Worm (Caenorhabditis elegans) whole organism, early embryonic: ENCODE results near the gene ZK185.5.

Source experiments
- F13C5.2 ChIP-seq: sonication (generic microtip); optimal IDR thresholded peaks from 2 replicates; lab custom pipeline; 2017; ENCODE audit warnings: mild to moderate bottlenecking, missing genetic modification characterization, inconsistent platforms, missing compliant biosample characterization
- aly-1 ChIP-seq: sonication (generic microtip); optimal IDR thresholded peaks from 2 replicates; lab custom pipeline; 2016; ENCODE audit warnings: missing genetic modification characterization, missing compliant biosample characterization
- ama-1 ChIP-seq: fragments of 150-350 bp; optimal IDR thresholded peaks from 2 replicates; lab custom pipeline; 2014
- ceh-36 ChIP-seq: sonication (generic microtip); optimal IDR thresholded peaks from 2 replicates; lab custom pipeline; 2016; ENCODE audit warnings: missing genetic modification characterization, inconsistent platforms, missing compliant biosample characterization
- flt-1 ChIP-seq: fragments of 200-800 bp; sonication (Bioruptor generic); IDR thresholded peaks from 2 replicates; pipeline ENCODE4 v1.3.6; 2022; ENCODE audit warnings: missing genetic modification characterization, missing compliant biosample characterization
- hmbx-1 ChIP-seq: sonication (generic microtip); optimal IDR thresholded peaks from 2 replicates; lab custom pipeline; 2016; ENCODE audit warnings: mild to moderate bottlenecking, missing genetic modification characterization, missing compliant biosample characterization
- hmg-4 ChIP-seq: fragments of 200-800 bp; sonication (Bioruptor generic); optimal IDR thresholded peaks from 2 replicates; lab custom pipeline; 2018; ENCODE audit warnings: mild to moderate bottlenecking, missing genetic modification characterization, missing compliant biosample characterization
- pes-1 ChIP-seq: fragments of 200-800 bp; sonication (Bioruptor generic); IDR thresholded peaks from 2 replicates; pipeline ENCODE4 v1.3.6; 2022; ENCODE audit warnings: missing genetic modification reagents, missing genetic modification characterization, missing compliant biosample characterization
- scrt-1 ChIP-seq: fragments of 200-800 bp; sonication (Bioruptor generic); IDR thresholded peaks from 2 replicates; pipeline ENCODE4 v1.3.6; 2022; ENCODE audit warnings: missing genetic modification characterization, missing compliant biosample characterization
- tbx-37 ChIP-seq: fragments of 200-800 bp; sonication (Bioruptor generic); conservative IDR thresholded peaks from 2 replicates; pipeline ENCODE4 v1.3.6; 2022; ENCODE audit warnings: missing genetic modification reagents, missing genetic modification characterization, missing compliant biosample characterization
- tra-4 ChIP-seq: sonication (generic microtip); optimal IDR thresholded peaks from 2 replicates; lab custom pipeline; 2017; ENCODE audit warnings: missing genetic modification characterization, missing compliant biosample characterization

ce11 chrIV:4533025-4533424 lies 12.7 kb downstream of the ZK185.5 start, which contains the start of gene ZK185.4:
- TF ChIP-seq scrt-1 (GFP tag; lab: Robert Waterston, UW) (no peak), tbx-37 (GFP tag; lab: Robert Waterston, UW) (no peak), ama-1 (lab: Kevin White, UChicago) (no peak), pes-1 (GFP tag; lab: Robert Waterston, UW) (no peak), tra-4 (no peak), flt-1 (GFP tag; lab: Robert Waterston, UW) (no peak), hmbx-1 (tag; lab: Kevin White, UChicago) (no peak), aly-1 (no peak), hmg-4 (GFP tag; lab: Kevin White, UChicago) (no peak), ceh-36 (tag; lab: Kevin White, UChicago) (no peak), F13C5.2 (tag; lab: Kevin White, UChicago) (no peak)
